Worm (Caenorhabditis elegans) whole organism, L4 larva: ENCODE data around the gene str-249.

Experiments used
- F37D6.2 ChIP-seq: sonication (generic microtip); optimal IDR thresholded peaks from 2 replicates; lab custom pipeline; 2016; ENCODE audit warnings: mild to moderate bottlenecking, missing genetic modification characterization, missing compliant biosample characterization
- F44E2.7 ChIP-seq: fragments of 200-800 bp; sonication (Bioruptor generic); IDR thresholded peaks from 2 replicates; pipeline ENCODE4 v2.1.2; 2022; ENCODE audit warnings: missing genetic modification characterization, missing compliant biosample characterization
- F49E8.2 ChIP-seq: sonication (generic microtip); optimal IDR thresholded peaks from 2 replicates; lab custom pipeline; 2016; ENCODE audit warnings: missing compliant biosample characterization, mild to moderate bottlenecking, missing genetic modification characterization, borderline replicate concordance
- R02D3.7 ChIP-seq: fragments of 150-350 bp; sonication (generic microtip); optimal IDR thresholded peaks from 3 replicates; lab custom pipeline; 2014; ENCODE audit warnings: missing biosample characterization, missing genetic modification characterization
- T20F7.1 ChIP-seq: fragments of 200-800 bp; sonication (Bioruptor generic); optimal IDR thresholded peaks from 2 replicates; lab custom pipeline; 2018; ENCODE audit warnings: mild to moderate bottlenecking, missing genetic modification characterization, missing compliant biosample characterization
- Y75B8A.6 ChIP-seq: fragments of 200-800 bp; sonication (Bioruptor generic); IDR thresholded peaks from 2 replicates; pipeline ENCODE4 v1.3.6; 2022; ENCODE audit warnings: missing genetic modification reagents, missing genetic modification characterization, missing compliant biosample characterization
- ZK546.5 ChIP-seq, 2 experiments: sonication (generic microtip); optimal IDR thresholded peaks; 2 replicates each; lab custom pipeline; 2017; ENCODE audit warnings: missing biosample characterization in 2 of 2, missing genetic modification characterization in 2 of 2
- ama-1 ChIP-seq: fragments of 150-350 bp; optimal IDR thresholded peaks from 2 replicates; lab custom pipeline; 2014; ENCODE audit warnings: inconsistent platforms, mixed read lengths
- attf-4 ChIP-seq: sonication (generic microtip); optimal IDR thresholded peaks from 3 replicates; lab custom pipeline; 2017; ENCODE audit warnings: missing biosample characterization, missing genetic modification characterization
- ceh-28 ChIP-seq: fragments of 150-350 bp; optimal IDR thresholded peaks from 2 replicates; lab custom pipeline; 2014; ENCODE audit warnings: missing biosample characterization, missing genetic modification reagents, missing genetic modification characterization
- ceh-32 ChIP-seq: sonication (generic microtip); optimal IDR thresholded peaks from 2 replicates; lab custom pipeline; 2016; ENCODE audit warnings: mild to moderate bottlenecking, missing genetic modification characterization, missing compliant biosample characterization; ENCODE audit not compliant: poor library complexity
- ces-1 ChIP-seq: fragments of 150-350 bp; sonication (generic microtip); optimal IDR thresholded peaks from 4 replicates; lab custom pipeline; 2014; ENCODE audit warnings: missing biosample characterization, missing genetic modification reagents, missing genetic modification characterization
- cey-2 ChIP-seq: sonication (generic microtip); optimal IDR thresholded peaks from 3 replicates; lab custom pipeline; 2017; ENCODE audit warnings: missing genetic modification characterization, mild to moderate bottlenecking, missing compliant biosample characterization, antibody characterized with exemption, borderline replicate concordance; ENCODE audit not compliant: insufficient read depth
- ctbp-1 ChIP-seq: fragments of 200-800 bp; sonication (Bioruptor generic); IDR thresholded peaks from 2 replicates; pipeline ENCODE4 v1.3.6; 2022; ENCODE audit warnings: missing genetic modification reagents, missing genetic modification characterization, missing compliant biosample characterization
- daf-12 ChIP-seq: fragments of 150-350 bp; optimal IDR thresholded peaks from 2 replicates; lab custom pipeline; 2014; ENCODE audit warnings: missing biosample characterization, missing genetic modification reagents, missing genetic modification characterization
- daf-19 ChIP-seq: fragments of 200-800 bp; sonication (Bioruptor generic); conservative IDR thresholded peaks from 2 replicates; pipeline ENCODE4 v1.3.6; 2022; ENCODE audit warnings: missing genetic modification characterization, missing compliant biosample characterization
- dmd-8 ChIP-seq: fragments of 200-800 bp; sonication (Bioruptor generic); IDR thresholded peaks from 2 replicates; pipeline ENCODE4 v1.3.6; 2022; ENCODE audit warnings: missing genetic modification characterization, missing compliant biosample characterization
- dpl-1 ChIP-seq: fragments of 150-350 bp; optimal IDR thresholded peaks from 2 replicates; lab custom pipeline; 2014; ENCODE audit warnings: missing biosample characterization, missing genetic modification reagents, missing genetic modification characterization
- dve-1 ChIP-seq: sonication (generic microtip); optimal IDR thresholded peaks from 2 replicates; lab custom pipeline; 2017; ENCODE audit warnings: antibody characterized with exemption, mild to moderate bottlenecking, missing genetic modification characterization, missing compliant biosample characterization; ENCODE audit not compliant: insufficient read depth
- egl-27 ChIP-seq: sonication (generic microtip); optimal IDR thresholded peaks from 3 replicates; lab custom pipeline; 2017; ENCODE audit warnings: missing biosample characterization, missing genetic modification reagents, missing genetic modification characterization
- egl-43 ChIP-seq: fragments of 200-800 bp; sonication (Bioruptor generic); IDR thresholded peaks from 2 replicates; pipeline ENCODE4 v1.3.6; 2022; ENCODE audit warnings: missing genetic modification reagents, missing genetic modification characterization, missing compliant biosample characterization
- gei-8 ChIP-seq: fragments of 200-800 bp; sonication (Bioruptor generic); optimal IDR thresholded peaks from 2 replicates; lab custom pipeline; 2018; ENCODE audit warnings: mild to moderate bottlenecking, missing genetic modification characterization, missing compliant biosample characterization
- hif-1 ChIP-seq, 2 experiments: sonication (generic microtip); optimal IDR thresholded peaks; 2 replicates each; lab custom pipeline; 2016 to 2017; ENCODE audit warnings: missing compliant biosample characterization in 2 of 2, missing genetic modification characterization in 2 of 2, missing genetic modification reagents in 2 of 2, missing genotype in 2 of 2, mild to moderate bottlenecking in 1 of 2
- hmg-1.1 ChIP-seq: fragments of 200-800 bp; sonication (Bioruptor generic); IDR thresholded peaks from 2 replicates; pipeline ENCODE4 v1.3.6; 2022; ENCODE audit warnings: missing genetic modification reagents, missing genetic modification characterization, missing compliant biosample characterization
- lin-1 ChIP-seq: fragments of 200-800 bp; sonication (Bioruptor generic); IDR thresholded peaks from 2 replicates; pipeline ENCODE4 v1.3.6; 2022; ENCODE audit warnings: missing genetic modification reagents, missing genetic modification characterization, missing compliant biosample characterization
- lin-39 ChIP-seq: fragments of 150-350 bp; optimal IDR thresholded peaks from 2 replicates; lab custom pipeline; 2014; ENCODE audit warnings: missing biosample characterization, missing genetic modification reagents, missing genetic modification characterization
- lir-3 ChIP-seq: sonication (generic microtip); optimal IDR thresholded peaks from 2 replicates; lab custom pipeline; 2016; ENCODE audit warnings: mild to moderate bottlenecking, missing genetic modification characterization, missing compliant biosample characterization
- madf-5 ChIP-seq, 2 experiments: fragments of 200-800 bp; sonication (Bioruptor generic); IDR thresholded peaks; 2 replicates each; pipeline ENCODE4 v1.3.6; 2022; ENCODE audit warnings: missing compliant biosample characterization in 2 of 2, missing genetic modification characterization in 2 of 2
- mep-1 ChIP-seq: fragments of 150-350 bp; sonication (generic microtip); optimal IDR thresholded peaks from 3 replicates; lab custom pipeline; 2014; ENCODE audit warnings: missing biosample characterization, missing genetic modification characterization
- mes-2 ChIP-seq: sonication (generic microtip); optimal IDR thresholded peaks from 2 replicates; lab custom pipeline; 2016; ENCODE audit warnings: missing genotype, mild to moderate bottlenecking, missing genetic modification characterization, missing compliant biosample characterization; ENCODE audit not compliant: poor library complexity, severe bottlenecking
- nhr-10 ChIP-seq: fragments of 150-350 bp; optimal IDR thresholded peaks from 2 replicates; lab custom pipeline; 2014; ENCODE audit warnings: missing biosample characterization, missing genetic modification characterization
- nhr-25 ChIP-seq: sonication (generic microtip); optimal IDR thresholded peaks from 2 replicates; lab custom pipeline; 2017; ENCODE audit warnings: missing genetic modification characterization, mild to moderate bottlenecking, missing compliant biosample characterization, antibody characterized with exemption, moderate library complexity, borderline replicate concordance; ENCODE audit not compliant: insufficient read depth
- nhr-28 ChIP-seq: fragments of 150-350 bp; optimal IDR thresholded peaks from 2 replicates; lab custom pipeline; 2014; ENCODE audit warnings: missing biosample characterization, missing genetic modification characterization
- nhr-6 ChIP-seq: fragments of 150-350 bp; optimal IDR thresholded peaks from 2 replicates; lab custom pipeline; 2014; ENCODE audit warnings: missing biosample characterization, missing genetic modification characterization
- nhr-76 ChIP-seq: fragments of 150-350 bp; optimal IDR thresholded peaks from 2 replicates; lab custom pipeline; 2014; ENCODE audit warnings: missing biosample characterization, missing genetic modification characterization
- nhr-77 ChIP-seq: fragments of 150-350 bp; optimal IDR thresholded peaks from 2 replicates; lab custom pipeline; 2014; ENCODE audit warnings: missing biosample characterization, missing genetic modification characterization
- php-3 ChIP-seq: fragments of 200-800 bp; sonication (Bioruptor generic); IDR thresholded peaks from 2 replicates; pipeline ENCODE4 v1.3.6; 2022; ENCODE audit warnings: missing genetic modification reagents, missing genetic modification characterization, missing compliant biosample characterization
- sdz-12 ChIP-seq: fragments of 200-800 bp; sonication (Bioruptor generic); optimal IDR thresholded peaks from 2 replicates; lab custom pipeline; 2018; ENCODE audit warnings: mild to moderate bottlenecking, missing genetic modification characterization, missing compliant biosample characterization
- skn-1 ChIP-seq: fragments of 150-350 bp; optimal IDR thresholded peaks from 2 replicates; lab custom pipeline; 2014; ENCODE audit warnings: missing biosample characterization, missing genetic modification characterization
- snpc-1.2 ChIP-seq: fragments of 200-800 bp; sonication (Bioruptor generic); IDR thresholded peaks from 2 replicates; pipeline ENCODE4 v1.3.6; 2022; ENCODE audit warnings: missing genetic modification reagents, missing genetic modification characterization, missing compliant biosample characterization
- spr-1 ChIP-seq: sonication (generic microtip); optimal IDR thresholded peaks from 2 replicates; lab custom pipeline; 2016; ENCODE audit warnings: mild to moderate bottlenecking, missing genetic modification characterization, missing compliant biosample characterization
- spr-3 ChIP-seq: fragments of 200-800 bp; sonication (Bioruptor generic); optimal IDR thresholded peaks from 2 replicates; lab custom pipeline; 2018; ENCODE audit warnings: mild to moderate bottlenecking, missing genetic modification characterization, missing compliant biosample characterization

The str-249 gene

DNA sequence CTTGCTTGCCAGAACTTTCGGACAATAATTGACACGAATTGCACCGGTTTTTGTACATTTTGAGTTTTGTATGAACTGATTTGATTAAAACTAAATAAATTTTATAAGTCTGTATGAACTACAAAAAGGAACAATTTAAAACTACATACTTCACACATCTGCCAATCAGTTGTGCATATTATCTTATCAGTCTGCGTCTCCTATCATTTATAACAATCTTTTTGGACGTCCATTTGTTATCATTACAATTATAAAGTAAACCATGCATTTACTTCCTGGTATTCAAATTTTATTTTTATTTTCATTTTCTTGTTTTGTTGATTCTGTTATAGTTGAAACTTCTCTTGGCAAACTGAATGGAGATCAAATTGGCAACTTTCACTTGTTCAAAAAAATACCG is 6.4 kb downstream of the str-249 start, which contains the start of gene cest-10 (continued):
- TF ChIP-seq ceh-28 (tag; lab: Kevin White, UChicago): no peak
- peak; percentile 89 for TF ChIP-seq dve-1 (tag; lab: Kevin White, UChicago)
- no peak for TF ChIP-seq spr-3 (GFP tag; lab: Kevin White, UChicago)
- 0 out of 2 replicates have a peak, but pooled peaks have one; percentile 22 for TF ChIP-seq Y75B8A.6 (GFP tag; lab: Robert Waterston, UW)
- TF ChIP-seq T20F7.1 (GFP tag; lab: Kevin White, UChicago): no peak
- TF ChIP-seq egl-27 (tag; lab: Kevin White, UChicago): no peak
- peak; percentile 2 for TF ChIP-seq gei-8

DNA sequence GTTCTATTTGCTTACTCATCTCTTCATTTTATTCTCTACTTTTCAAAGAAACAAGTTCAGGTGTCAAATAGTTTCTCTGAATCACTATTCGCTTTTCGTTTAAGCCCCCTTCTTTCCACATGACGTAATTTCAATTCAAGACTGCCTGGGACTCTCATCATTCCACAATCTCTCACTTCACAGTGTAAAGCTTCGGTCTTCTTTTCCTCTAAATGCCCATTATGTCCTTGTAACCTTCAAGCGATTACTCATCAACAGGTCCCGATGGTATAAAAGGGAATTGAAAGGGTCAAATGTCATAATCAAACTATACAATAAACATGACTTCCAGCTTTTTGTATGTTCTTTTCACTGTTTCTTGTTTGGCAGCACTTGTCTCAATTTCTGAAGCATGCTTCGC is 7.7 kb downstream of the str-249 start, which contains the start of gene C42D4.3:
Gene C42D4.3, plus strand, starts transcription at position 298 of the 400 bp plus-strand sequence.
- TF ChIP-seq lir-3 (tag; lab: Kevin White, UChicago) (no peak), madf-5 (GFP tag; IDR thresholded peaks at IDR 0.05; lab: Robert Waterston, UW) (no peak), dve-1 (tag; lab: Kevin White, UChicago) (peak; percentile 30), cey-2 (peak; percentile 70)

DNA sequence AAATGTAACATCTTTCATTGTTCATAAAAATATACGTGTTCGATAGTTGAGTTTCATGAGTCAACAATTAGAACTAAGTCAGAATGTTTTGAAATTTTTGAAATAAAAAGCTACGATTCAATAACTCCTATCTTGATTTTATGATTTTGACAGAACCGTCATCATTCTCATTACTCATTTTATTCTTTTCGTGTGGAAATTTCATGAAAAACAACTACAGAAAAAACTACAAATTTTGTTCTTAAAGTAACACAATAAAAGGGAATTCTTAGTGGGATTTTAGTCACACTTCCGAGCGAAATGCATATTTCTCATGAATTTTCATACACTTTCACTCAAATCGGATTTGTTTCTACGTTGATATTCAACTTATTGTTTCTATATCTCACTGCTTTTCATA is 9.8 kb downstream of the str-249 start, which contains the start of gene str-44:
Gene str-44, plus strand, starts transcription at position 301 of the 400 bp plus-strand sequence.
- TF ChIP-seq lin-39 (no peak), nhr-25 (tag; lab: Kevin White, UChicago) (no peak), F37D6.2 (tag; lab: Kevin White, UChicago) (no peak), skn-1 (no peak), nhr-6 (tag; lab: Kevin White, UChicago) (no peak), cey-2 (no peak), ces-1 (GFP tag; lab: Kevin White, UChicago) (no peak), mep-1 (no peak), attf-4 (no peak), spr-3 (GFP tag; lab: Kevin White, UChicago) (no peak), sdz-12 (GFP tag; lab: Kevin White, UChicago) (no peak), nhr-10 (tag; lab: Kevin White, UChicago) (no peak), F49E8.2 (tag; lab: Kevin White, UChicago) (no peak), daf-12 (tag; lab: Kevin White, UChicago) (no peak), ama-1 (lab: Kevin White, UChicago) (no peak), daf-19 (GFP tag; lab: Robert Waterston, UW) (no peak)

DNA sequence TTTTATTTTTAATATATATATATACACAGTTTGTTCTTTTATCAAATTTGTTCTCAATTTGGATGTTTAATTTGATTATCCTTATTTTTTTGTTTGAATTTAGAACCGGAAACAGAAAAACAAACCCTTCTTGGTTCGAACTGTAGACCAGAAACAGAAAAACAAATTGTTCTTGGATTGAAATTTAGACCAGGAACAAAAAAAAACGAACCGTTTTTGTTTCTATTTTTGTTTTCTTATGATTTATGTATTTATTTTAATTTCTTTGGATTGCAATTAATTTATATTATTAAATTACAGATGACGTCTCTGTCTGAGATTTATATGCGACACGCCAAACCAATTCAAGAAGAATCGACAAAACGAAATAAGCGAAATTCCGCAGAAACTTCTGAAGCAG is 11.3 kb downstream of the str-249 start, which contains the start of gene C42D4.19:
Gene C42D4.19, plus strand, starts transcription at position 301 of the 400 bp plus-strand sequence.
- no peak for TF ChIP-seq egl-43 (GFP tag; lab: Robert Waterston, UW)
- no peak for TF ChIP-seq hif-1 (tag; optimal IDR thresholded peaks at IDR 0.05; lab: Kevin White, UChicago)

DNA sequence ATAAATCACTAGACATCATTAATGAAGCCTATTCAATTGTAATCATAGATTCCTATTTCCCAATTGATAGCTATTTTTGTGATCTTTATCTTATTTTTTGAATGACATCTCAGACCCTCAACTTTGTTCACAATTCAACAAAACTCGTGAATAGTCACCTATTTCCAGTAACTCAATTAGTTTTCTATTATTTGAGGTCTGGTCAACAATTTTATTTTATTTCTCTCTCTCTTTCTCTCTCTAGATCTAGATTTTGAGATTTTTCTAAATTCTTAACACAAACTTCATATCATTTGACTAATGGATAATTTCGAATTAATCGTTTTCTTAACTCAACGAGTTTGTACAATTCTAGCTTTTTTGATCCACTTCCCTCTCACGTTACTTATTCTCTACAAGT is 13.2 kb downstream of the str-249 start, which contains the start of gene str-1:
Gene str-1, plus strand, starts transcription at position 301 of the 400 bp plus-strand sequence.
- TF ChIP-seq dmd-8 (GFP tag; lab: Robert Waterston, UW) (no peak), ceh-28 (tag; lab: Kevin White, UChicago) (no peak), spr-1 (tag; lab: Kevin White, UChicago) (no peak), egl-27 (tag; lab: Kevin White, UChicago) (no peak), nhr-76 (no peak), ZK546.5 (tag; optimal IDR thresholded peaks at IDR 0.05; lab: Kevin White, UChicago) (no peak), snpc-1.2 (no peak), F44E2.7 (no peak), hmg-1.1 (GFP tag; lab: Robert Waterston, UW) (no peak), nhr-77 (no peak), php-3 (no peak), mes-2 (no peak), ceh-32 (no peak), lin-1 (no peak), dpl-1 (no peak), R02D3.7 (no peak), lin-39 (no peak), nhr-28 (no peak), ctbp-1 (no peak), F49E8.2 (tag; lab: Kevin White, UChicago) (no peak)
